Fruit fly (Drosophila melanogaster) whole organism, embryonic: Measurements from ENCODE around the gene Rabex-5.

Experiments used
- Abd-B ChIP-seq: fragments of 200-800 bp; sonication (Bioruptor generic); optimal IDR thresholded peaks from 2 replicates; lab custom pipeline; 2018; ENCODE audit warnings: missing biosample characterization, mild to moderate bottlenecking, missing genetic modification characterization, moderate library complexity
- Aef1 ChIP-seq: fragments of 200-800 bp; sonication (Bioruptor generic); IDR thresholded peaks from 3 replicates; pipeline ENCODE4 v1.3.6; 2022; ENCODE audit warnings: missing biosample characterization, missing genetic modification characterization
- CG10147 ChIP-seq: fragments of 200-800 bp; sonication (Bioruptor generic); optimal IDR thresholded peaks from 2 replicates; lab custom pipeline; 2019; ENCODE audit warnings: missing biosample characterization, mild to moderate bottlenecking, missing genetic modification characterization, moderate library complexity
- CG10209 ChIP-seq: fragments of 200-800 bp; sonication (Bioruptor generic); optimal IDR thresholded peaks from 3 replicates; lab custom pipeline; 2017; ENCODE audit warnings: missing biosample characterization, mild to moderate bottlenecking, missing genetic modification characterization, missing genetic modification reagents
- CG10267 ChIP-seq: fragments of 200-800 bp; sonication (Bioruptor generic); optimal IDR thresholded peaks from 2 replicates; lab custom pipeline; 2018; ENCODE audit warnings: missing biosample characterization, mild to moderate bottlenecking, missing genetic modification characterization, moderate library complexity
- CG10321 ChIP-seq: fragments of 200-800 bp; sonication (Bioruptor generic); IDR thresholded peaks from 2 replicates; pipeline ENCODE4 v1.3.6; 2022; ENCODE audit warnings: missing biosample characterization, missing genetic modification characterization
- CG10462 ChIP-seq: fragments of 200-800 bp; sonication (Bioruptor generic); optimal IDR thresholded peaks from 2 replicates; lab custom pipeline; 2016; ENCODE audit warnings: missing biosample characterization, missing genetic modification characterization
- CG11093 ChIP-seq: fragments of 200-800 bp; sonication (Bioruptor generic); IDR thresholded peaks from 3 replicates; pipeline ENCODE4 v1.3.6; 2022; ENCODE audit warnings: missing biosample characterization, missing genetic modification characterization
- CG11560 ChIP-seq: fragments of 200-800 bp; sonication (Bioruptor generic); IDR thresholded peaks from 3 replicates; pipeline ENCODE4 v1.3.6; 2022; ENCODE audit warnings: missing biosample characterization, missing genetic modification characterization
- CG11695 ChIP-seq: fragments of 200-800 bp; sonication (Bioruptor generic); IDR thresholded peaks from 3 replicates; pipeline ENCODE4 v1.3.6; 2022; ENCODE audit warnings: missing biosample characterization, missing genetic modification characterization
- CG12391 ChIP-seq: fragments of 200-800 bp; sonication (Bioruptor generic); optimal IDR thresholded peaks from 3 replicates; lab custom pipeline; 2018; ENCODE audit warnings: missing biosample characterization, mild to moderate bottlenecking, missing genetic modification characterization, moderate library complexity
- CG13624 ChIP-seq: fragments of 200-800 bp; sonication (Bioruptor generic); optimal IDR thresholded peaks from 2 replicates; lab custom pipeline; 2016; ENCODE audit warnings: missing biosample characterization, missing genetic modification characterization
- CG15269 ChIP-seq: fragments of 200-800 bp; sonication (Bioruptor generic); optimal IDR thresholded peaks from 2 replicates; lab custom pipeline; 2018; ENCODE audit warnings: missing biosample characterization, mild to moderate bottlenecking, missing genetic modification characterization, moderate library complexity
- CG15514 ChIP-seq: fragments of 200-800 bp; sonication (Bioruptor generic); optimal IDR thresholded peaks from 3 replicates; lab custom pipeline; 2017; ENCODE audit warnings: missing biosample characterization, missing genetic modification characterization, mild to moderate bottlenecking, moderate library complexity, missing genetic modification reagents
- CG1602 ChIP-seq: fragments of 200-800 bp; sonication (Bioruptor generic); optimal IDR thresholded peaks from 3 replicates; lab custom pipeline; 2016; ENCODE audit warnings: missing biosample characterization, missing genetic modification characterization
- CG17361 ChIP-seq: fragments of 200-800 bp; sonication (Bioruptor generic); IDR thresholded peaks from 3 replicates; pipeline ENCODE4 v1.3.6; 2022; ENCODE audit warnings: missing biosample characterization, missing genetic modification characterization
- CG1792 ChIP-seq: fragments of 200-800 bp; sonication (Bioruptor generic); optimal IDR thresholded peaks from 2 replicates; lab custom pipeline; 2016; ENCODE audit warnings: missing biosample characterization, missing genetic modification characterization
- CG18599 ChIP-seq: fragments of 200-800 bp; sonication (Bioruptor generic); optimal IDR thresholded peaks from 3 replicates; lab custom pipeline; 2017; ENCODE audit warnings: missing biosample characterization, missing genetic modification characterization, mild to moderate bottlenecking, moderate library complexity, missing genetic modification reagents
- CG2202 ChIP-seq: fragments of 200-800 bp; sonication (Bioruptor generic); optimal IDR thresholded peaks from 2 replicates; lab custom pipeline; 2018; ENCODE audit warnings: missing biosample characterization, mild to moderate bottlenecking, missing genetic modification characterization
- CG42726 ChIP-seq: fragments of 200-800 bp; sonication (Bioruptor generic); IDR thresholded peaks from 2 replicates; pipeline ENCODE4 v1.3.6; 2022; ENCODE audit warnings: missing biosample characterization, missing genetic modification characterization; ENCODE audit not compliant: partially characterized antibody
- CG4360 ChIP-seq: fragments of 200-800 bp; sonication (Bioruptor generic); IDR thresholded peaks from 2 replicates; pipeline ENCODE4 v1.3.6; 2022; ENCODE audit warnings: missing biosample characterization, missing genetic modification characterization
- CG4854 ChIP-seq: fragments of 200-800 bp; sonication (Bioruptor generic); optimal IDR thresholded peaks from 2 replicates; lab custom pipeline; 2016; ENCODE audit warnings: missing biosample characterization, missing genetic modification characterization, inconsistent platforms
- CG6254 ChIP-seq: fragments of 200-800 bp; sonication (Bioruptor generic); optimal IDR thresholded peaks from 3 replicates; lab custom pipeline; 2017; ENCODE audit warnings: mild to moderate bottlenecking, missing biosample characterization, missing genetic modification reagents, missing genetic modification characterization
- CG6683 ChIP-seq: fragments of 200-800 bp; sonication (Bioruptor generic); optimal IDR thresholded peaks from 2 replicates; lab custom pipeline; 2017; ENCODE audit warnings: missing biosample characterization, mild to moderate bottlenecking, missing genetic modification characterization, missing genetic modification reagents
- CG6765 ChIP-seq: fragments of 200-800 bp; sonication (Bioruptor generic); optimal IDR thresholded peaks from 3 replicates; lab custom pipeline; 2017; ENCODE audit warnings: missing biosample characterization, mild to moderate bottlenecking, missing genetic modification characterization
- CG8478 ChIP-seq: fragments of >200 bp; optimal IDR thresholded peaks from 2 replicates; lab custom pipeline; 2018
- Dbx ChIP-seq: fragments of 200-800 bp; sonication (Bioruptor generic); IDR thresholded peaks from 3 replicates; pipeline ENCODE4 v1.3.6; 2022; ENCODE audit warnings: missing biosample characterization, missing genetic modification characterization
- Ets65A ChIP-seq: fragments of 200-800 bp; sonication (Bioruptor generic); peaks from one replicate; lab custom pipeline; 2016; ENCODE audit warnings: missing biosample characterization, missing genetic modification characterization
- Hmr ChIP-seq: fragments of 200-800 bp; sonication (Bioruptor generic); optimal IDR thresholded peaks from 3 replicates; lab custom pipeline; 2017; ENCODE audit warnings: mild to moderate bottlenecking, missing biosample characterization, missing genetic modification reagents, missing genetic modification characterization
- Hr3 ChIP-seq: fragments of 200-800 bp; sonication (Bioruptor generic); optimal IDR thresholded peaks from 3 replicates; lab custom pipeline; 2016; ENCODE audit warnings: missing biosample characterization, missing genetic modification characterization
- Lpt ChIP-seq: fragments of >200 bp; optimal IDR thresholded peaks from 2 replicates; lab custom pipeline; 2018; ENCODE audit warnings: missing biosample characterization, missing genetic modification characterization
- NFAT ChIP-seq: fragments of 200-800 bp; sonication (Bioruptor generic); IDR thresholded peaks from 2 replicates; pipeline ENCODE4 v1.3.6; 2022; ENCODE audit warnings: missing biosample characterization, missing genetic modification characterization
- Oaz ChIP-seq: fragments of 200-800 bp; sonication (Bioruptor generic); IDR thresholded peaks from 2 replicates; pipeline ENCODE4 v1.3.6; 2022; ENCODE audit warnings: missing biosample characterization, missing genetic modification characterization
- Sry-β ChIP-seq: fragments of 200-800 bp; sonication (Bioruptor generic); optimal IDR thresholded peaks from 2 replicates; lab custom pipeline; 2018; ENCODE audit warnings: missing biosample characterization, mild to moderate bottlenecking, missing genetic modification characterization, moderate library complexity
- Ssrp ChIP-seq: fragments of 200-800 bp; sonication (Bioruptor generic); optimal IDR thresholded peaks from 2 replicates; lab custom pipeline; 2018; ENCODE audit warnings: missing biosample characterization, mild to moderate bottlenecking, missing genetic modification characterization, moderate library complexity
- al ChIP-seq: fragments of 200-800 bp; sonication (Bioruptor generic); IDR thresholded peaks from 2 replicates; pipeline ENCODE4 v1.3.6; 2022; ENCODE audit warnings: missing biosample characterization, missing genetic modification characterization
- bcd ChIP-seq: fragments of 200-800 bp; sonication (Bioruptor generic); optimal IDR thresholded peaks from 2 replicates; lab custom pipeline; 2017; ENCODE audit warnings: missing biosample characterization, mild to moderate bottlenecking, missing genetic modification characterization
- dati ChIP-seq: fragments of 200-800 bp; sonication (Bioruptor generic); IDR thresholded peaks from 2 replicates; pipeline ENCODE4 v1.3.6; 2022; ENCODE audit warnings: missing biosample characterization, missing genetic modification characterization
- gro ChIP-seq: fragments of 200-800 bp; sonication (Bioruptor generic); optimal IDR thresholded peaks from 2 replicates; lab custom pipeline; 2016; ENCODE audit warnings: missing biosample characterization, missing genetic modification characterization
- gsb-n ChIP-seq: fragments of 200-800 bp; sonication (Bioruptor generic); optimal IDR thresholded peaks from 3 replicates; lab custom pipeline; 2018; ENCODE audit warnings: missing biosample characterization, mild to moderate bottlenecking, missing genetic modification characterization
- ham ChIP-seq: fragments of 200-800 bp; sonication (Bioruptor generic); IDR thresholded peaks from 2 replicates; pipeline ENCODE4 v1.3.6; 2022; ENCODE audit warnings: missing biosample characterization, missing genetic modification characterization
- hkb ChIP-seq, 2 experiments: fragments of 200-800 bp in 1 of 2; fragments of >200 bp in 1 of 2; sonication (Bioruptor generic) in 1 of 2; IDR thresholded peaks in 1 of 2; optimal IDR thresholded peaks in 1 of 2; 2 replicates each; pipeline versions ENCODE4 v1.3.6 to Lab custom; 2017 to 2022; ENCODE audit warnings: missing biosample characterization in 1 of 2, missing genetic modification characterization in 1 of 2
- hth ChIP-seq: fragments of >200 bp; optimal IDR thresholded peaks from 2 replicates; lab custom pipeline; 2017; ENCODE audit warnings: inconsistent platforms
- jumu ChIP-seq: fragments of 200-800 bp; sonication (Bioruptor generic); optimal IDR thresholded peaks from 3 replicates; lab custom pipeline; 2016; ENCODE audit warnings: missing biosample characterization, missing genetic modification characterization
- mirr ChIP-seq: fragments of 200-800 bp; sonication (Bioruptor generic); optimal IDR thresholded peaks from 3 replicates; lab custom pipeline; 2018; ENCODE audit warnings: missing biosample characterization, mild to moderate bottlenecking, missing genetic modification characterization
- mld ChIP-seq: fragments of 200-800 bp; sonication (Bioruptor generic); IDR thresholded peaks from 3 replicates; pipeline ENCODE4 v1.3.6; 2022; ENCODE audit warnings: missing biosample characterization, missing genetic modification characterization; ENCODE audit not compliant: partially characterized antibody
- sim ChIP-seq: fragments of 200-800 bp; sonication (Bioruptor generic); IDR thresholded peaks from 2 replicates; pipeline ENCODE4 v1.3.6; 2022; ENCODE audit warnings: missing biosample characterization, missing genetic modification characterization
- sna ChIP-seq: fragments of 200-800 bp; sonication (Bioruptor generic); IDR thresholded peaks from 2 replicates; pipeline ENCODE4 v1.3.6; 2022; ENCODE audit warnings: missing biosample characterization, missing genetic modification characterization; ENCODE audit not compliant: partially characterized antibody
- unpg ChIP-seq: fragments of 200-800 bp; sonication (Bioruptor generic); optimal IDR thresholded peaks from 3 replicates; lab custom pipeline; 2018; ENCODE audit warnings: missing biosample characterization, mild to moderate bottlenecking, missing genetic modification characterization, moderate library complexity

The Rabex-5 gene

dm6 chr3L:1313039-1313766 is 17.5 kb downstream of the Rabex-5 start, which contains the start of the genes sturkopf and Herc4 (continued):
- no peak for TF ChIP-seq dati (GFP tag; lab: Robert Waterston, UW)
- TF ChIP-seq CG4360 (GFP tag; lab: Robert Waterston, UW) = no peak
- peak; percentile 43 for TF ChIP-seq CG6765
- peak; percentile 78 for TF ChIP-seq CG13624 (GFP tag; lab: Kevin White, UChicago)
- peak; percentile 65 for TF ChIP-seq Aef1 (GFP tag; lab: Robert Waterston, UW)
- peak; percentile 77 for TF ChIP-seq NFAT (GFP tag; lab: Robert Waterston, UW)
- no peak for TF ChIP-seq CG4854
- TF ChIP-seq CG2202 (tag; lab: Kevin White, UChicago) = no peak
- TF ChIP-seq al (GFP tag; lab: Robert Waterston, UW) = peak; percentile 24
- TF ChIP-seq jumu (GFP tag; lab: Kevin White, UChicago) = peak; percentile 84
- TF ChIP-seq CG11093 (GFP tag; lab: Robert Waterston, UW) = no peak
- TF ChIP-seq Dbx (GFP tag; lab: Robert Waterston, UW) = peak; percentile 50; the same call in 1 of the 3 replicates
- peak; percentile 84 for TF ChIP-seq Hmr (GFP tag; lab: Kevin White, UChicago)
- peak; percentile 53 for TF ChIP-seq Sry-β (GFP tag; lab: Kevin White, UChicago)
- no peak for TF ChIP-seq mld (GFP tag; lab: Robert Waterston, UW)
- TF ChIP-seq CG10321 (GFP tag; lab: Robert Waterston, UW) = no peak
- TF ChIP-seq CG11560 (tag; lab: Robert Waterston, UW) = 0 out of 3 replicates have a peak, but pooled peaks have one; percentile 23
- no peak for TF ChIP-seq sim (GFP tag; lab: Robert Waterston, UW)
- no peak for TF ChIP-seq gsb-n (tag; lab: Kevin White, UChicago)
- TF ChIP-seq CG17361 (GFP tag; lab: Robert Waterston, UW) = peak; percentile 94
- TF ChIP-seq hkb (optimal IDR thresholded peaks at IDR 0.05; lab: Kevin White, UChicago) = no peak
- no peak; the same call in 1 of the 2 replicates for TF ChIP-seq hkb (GFP tag; IDR thresholded peaks at IDR 0.05; lab: Robert Waterston, UW)
- TF ChIP-seq CG1792 (GFP tag; lab: Kevin White, UChicago) = peak; percentile 16
- TF ChIP-seq Ssrp (tag; lab: Kevin White, UChicago) = peak; percentile 43
- no peak for TF ChIP-seq ham
- peak; percentile 19 for TF ChIP-seq CG10462 (GFP tag; lab: Kevin White, UChicago)
- TF ChIP-seq CG12391 (tag; lab: Kevin White, UChicago) = peak; percentile 79
- TF ChIP-seq CG15514 (GFP tag; lab: Kevin White, UChicago) = peak; percentile 78
- TF ChIP-seq CG15269 (tag; lab: Kevin White, UChicago) = peak; percentile 77
- no peak for TF ChIP-seq sna
- TF ChIP-seq CG11695 = peak; percentile 40; the same call in 1 of the 3 replicates
- TF ChIP-seq CG8478 (lab: Kevin White, UChicago) = no peak
- TF ChIP-seq Oaz (GFP tag; lab: Robert Waterston, UW) = 0 out of 2 replicates have a peak, but pooled peaks have one; percentile 16
- peak; percentile 69 for TF ChIP-seq CG18599 (GFP tag; lab: Kevin White, UChicago)
- no peak for TF ChIP-seq Lpt (GFP tag; lab: Kevin White, UChicago)
- no peak for TF ChIP-seq CG42726 (GFP tag; lab: Robert Waterston, UW)
- peak; percentile 72 for TF ChIP-seq Hr3
- TF ChIP-seq gro = peak; percentile 72
- TF ChIP-seq mirr (GFP tag; lab: Kevin White, UChicago) = peak; percentile 34
- TF ChIP-seq bcd (GFP tag; lab: Kevin White, UChicago) = peak; percentile 86
- TF ChIP-seq hth = no peak
- TF ChIP-seq unpg = peak; percentile 64
- TF ChIP-seq Ets65A = peak; percentile 98
- peak; percentile 66 for TF ChIP-seq CG10209 (GFP tag; lab: Kevin White, UChicago)
- peak; percentile 7 for TF ChIP-seq CG6254 (GFP tag; lab: Kevin White, UChicago)
- TF ChIP-seq CG10147 (GFP tag; lab: Kevin White, UChicago) = peak; percentile 55
- TF ChIP-seq CG6683 = no peak
- TF ChIP-seq Abd-B (GFP tag; lab: Kevin White, UChicago) = peak; percentile 86
- peak; percentile 62 for TF ChIP-seq CG1602 (GFP tag; lab: Kevin White, UChicago)
- peak; percentile 58 for TF ChIP-seq CG10267 (tag; lab: Kevin White, UChicago)
